Fruit fly (Drosophila melanogaster) whole organism, embryonic: ENCODE data around the gene dib.
A peak's percentile ranks its signal among the peaks of the same experiment; 100 is the strongest.

Experiments
- Atf-2 ChIP-seq: fragments of 200-800 bp; sonication (Bioruptor generic); optimal IDR thresholded peaks from 2 replicates; lab custom pipeline; 2016; ENCODE audit warnings: missing biosample characterization, missing genetic modification characterization
- CG10321 ChIP-seq: fragments of 200-800 bp; sonication (Bioruptor generic); IDR thresholded peaks from 2 replicates; pipeline ENCODE4 v1.3.6; 2022; ENCODE audit warnings: missing biosample characterization, missing genetic modification characterization
- CG10431 ChIP-seq: fragments of 200-800 bp; sonication (Bioruptor generic); optimal IDR thresholded peaks from 3 replicates; lab custom pipeline; 2018; ENCODE audit warnings: missing biosample characterization, mild to moderate bottlenecking, missing genetic modification characterization
- CG10959 ChIP-seq: fragments of 200-800 bp; sonication (Bioruptor generic); IDR thresholded peaks from 2 replicates; pipeline ENCODE4 v1.3.6; 2022; ENCODE audit warnings: missing biosample characterization, missing genetic modification characterization
- CG11398 ChIP-seq: fragments of 200-800 bp; sonication (Bioruptor generic); optimal IDR thresholded peaks from 2 replicates; lab custom pipeline; 2016; ENCODE audit warnings: missing biosample characterization, missing genetic modification characterization
- CG13624 ChIP-seq: fragments of 200-800 bp; sonication (Bioruptor generic); optimal IDR thresholded peaks from 2 replicates; lab custom pipeline; 2016; ENCODE audit warnings: missing biosample characterization, missing genetic modification characterization
- CG13775 ChIP-seq: fragments of 200-800 bp; sonication (Bioruptor generic); optimal IDR thresholded peaks from 3 replicates; lab custom pipeline; 2017; ENCODE audit warnings: missing biosample characterization, mild to moderate bottlenecking, missing genetic modification characterization
- CG14050 ChIP-seq: fragments of 200-800 bp; sonication (Bioruptor generic); IDR thresholded peaks from 3 replicates; pipeline ENCODE4 v1.3.6; 2022; ENCODE audit warnings: missing biosample characterization, missing genetic modification characterization
- CG15011 ChIP-seq: fragments of 200-800 bp; sonication (Bioruptor generic); optimal IDR thresholded peaks from 3 replicates; lab custom pipeline; 2018; ENCODE audit warnings: missing biosample characterization, mild to moderate bottlenecking, missing genetic modification characterization
- CG17612 ChIP-seq: fragments of 200-800 bp; sonication (Bioruptor generic); IDR thresholded peaks from 2 replicates; pipeline ENCODE4 v1.3.6; 2022; ENCODE audit warnings: missing biosample characterization, missing genetic modification characterization
- CG17802 ChIP-seq: fragments of 200-800 bp; sonication (Bioruptor generic); optimal IDR thresholded peaks from 2 replicates; lab custom pipeline; 2018; ENCODE audit warnings: missing biosample characterization, mild to moderate bottlenecking, missing genetic modification characterization, moderate library complexity
- CG30431 ChIP-seq: fragments of 200-800 bp; sonication (Bioruptor generic); optimal IDR thresholded peaks from 2 replicates; lab custom pipeline; 2017; ENCODE audit warnings: missing biosample characterization, missing genetic modification characterization
- CG31388 ChIP-seq: fragments of 200-800 bp; sonication (Bioruptor generic); optimal IDR thresholded peaks from 2 replicates; lab custom pipeline; 2016; ENCODE audit warnings: missing biosample characterization, missing genetic modification characterization
- CG32532 ChIP-seq: fragments of 200-800 bp; sonication (Bioruptor generic); IDR thresholded peaks from 2 replicates; pipeline ENCODE4 v1.3.6; 2022; ENCODE audit warnings: missing biosample characterization, missing genetic modification characterization
- CG32772 ChIP-seq: fragments of 200-800 bp; sonication (Bioruptor generic); IDR thresholded peaks from 2 replicates; pipeline ENCODE4 v1.3.6; 2022; ENCODE audit warnings: missing biosample characterization, missing genetic modification characterization
- CG34422 ChIP-seq: fragments of 200-800 bp; sonication (Bioruptor generic); IDR thresholded peaks from 3 replicates; pipeline ENCODE4 v1.3.6; 2022; ENCODE audit warnings: missing biosample characterization, missing genetic modification characterization
- CG6683 ChIP-seq: fragments of 200-800 bp; sonication (Bioruptor generic); optimal IDR thresholded peaks from 2 replicates; lab custom pipeline; 2017; ENCODE audit warnings: missing biosample characterization, mild to moderate bottlenecking, missing genetic modification characterization, missing genetic modification reagents
- CG7786 ChIP-seq: fragments of 200-800 bp; sonication (Bioruptor generic); optimal IDR thresholded peaks from 2 replicates; lab custom pipeline; 2016; ENCODE audit warnings: missing biosample characterization, missing genetic modification characterization
- CG8089 ChIP-seq: fragments of 200-800 bp; sonication (Bioruptor generic); optimal IDR thresholded peaks from 3 replicates; lab custom pipeline; 2016; ENCODE audit warnings: missing biosample characterization, missing genetic modification characterization
- Dek ChIP-seq: fragments of 200-800 bp; sonication (Bioruptor generic); optimal IDR thresholded peaks from 3 replicates; lab custom pipeline; 2019; ENCODE audit warnings: missing biosample characterization, mild to moderate bottlenecking, missing genetic modification characterization, moderate library complexity
- Dfd ChIP-seq, 2 experiments: fragments of >200 bp; optimal IDR thresholded peaks; 2 replicates each; lab custom pipeline; 2017; ENCODE audit warnings: missing biosample characterization in 2 of 2, missing genetic modification characterization in 2 of 2
- Ets97D ChIP-seq: fragments of 200-800 bp; sonication (Bioruptor generic); optimal IDR thresholded peaks from 3 replicates; lab custom pipeline; 2016; ENCODE audit warnings: missing biosample characterization, missing genetic modification characterization
- Gsc ChIP-seq: fragments of 200-800 bp; sonication (Bioruptor generic); IDR thresholded peaks from 2 replicates; pipeline ENCODE4 v1.3.6; 2022; ENCODE audit warnings: missing biosample characterization, missing genetic modification characterization
- Hmr ChIP-seq: fragments of 200-800 bp; sonication (Bioruptor generic); optimal IDR thresholded peaks from 3 replicates; lab custom pipeline; 2017; ENCODE audit warnings: mild to moderate bottlenecking, missing biosample characterization, missing genetic modification reagents, missing genetic modification characterization
- Hmx ChIP-seq: fragments of 200-800 bp; sonication (Bioruptor generic); optimal IDR thresholded peaks from 2 replicates; lab custom pipeline; 2016; ENCODE audit warnings: missing biosample characterization, missing genetic modification characterization
- MESR4 ChIP-seq: fragments of 200-800 bp; sonication (Bioruptor generic); optimal IDR thresholded peaks from 2 replicates; lab custom pipeline; 2018; ENCODE audit warnings: missing biosample characterization, mild to moderate bottlenecking, missing genetic modification characterization, moderate library complexity
- Med ChIP-seq: fragments of 200-800 bp; sonication (Bioruptor generic); peaks from one replicate; lab custom pipeline; 2016; ENCODE audit warnings: missing biosample characterization, missing genetic modification characterization, mild to moderate bottlenecking, inconsistent platforms, moderate library complexity
- Optix ChIP-seq: fragments of 200-800 bp; sonication (Bioruptor generic); IDR thresholded peaks from 3 replicates; pipeline ENCODE4 v1.3.6; 2022; ENCODE audit warnings: missing biosample characterization, missing genetic modification characterization
- Pdp1 ChIP-seq, 2 experiments: fragments of 200-800 bp; sonication (Bioruptor generic); optimal IDR thresholded peaks; 3 replicates each; lab custom pipeline; 2016; ENCODE audit warnings: missing biosample characterization in 2 of 2, missing genetic modification characterization in 2 of 2, mild to moderate bottlenecking in 1 of 2, moderate library complexity in 1 of 2
- Rfx ChIP-seq: fragments of 200-800 bp; sonication (Bioruptor generic); IDR thresholded peaks from 2 replicates; pipeline ENCODE4 v1.3.6; 2022; ENCODE audit warnings: missing biosample characterization, missing genetic modification characterization
- az2 ChIP-seq: fragments of 200-800 bp; sonication (Bioruptor generic); optimal IDR thresholded peaks from 3 replicates; lab custom pipeline; 2016; ENCODE audit warnings: missing biosample characterization, missing genetic modification characterization
- bigmax ChIP-seq: fragments of 200-800 bp; sonication (Bioruptor generic); optimal IDR thresholded peaks from 2 replicates; lab custom pipeline; 2018; ENCODE audit warnings: missing biosample characterization, mild to moderate bottlenecking, missing genetic modification characterization
- cad ChIP-seq: fragments of >200 bp; optimal IDR thresholded peaks from 2 replicates; lab custom pipeline; 2017; ENCODE audit warnings: missing biosample characterization, missing genetic modification characterization
- cato ChIP-seq: fragments of 200-800 bp; sonication (Bioruptor generic); optimal IDR thresholded peaks from 2 replicates; lab custom pipeline; 2016; ENCODE audit warnings: missing biosample characterization, missing genetic modification characterization, borderline replicate concordance
- dm ChIP-seq: fragments of 200-800 bp; sonication (Bioruptor generic); optimal IDR thresholded peaks from 3 replicates; lab custom pipeline; 2016; ENCODE audit warnings: missing biosample characterization, missing genetic modification characterization
- dmrt11E ChIP-seq: fragments of 200-800 bp; sonication (Bioruptor generic); optimal IDR thresholded peaks from 3 replicates; lab custom pipeline; 2018; ENCODE audit warnings: missing biosample characterization, mild to moderate bottlenecking, missing genetic modification characterization, moderate library complexity
- dysf ChIP-seq: fragments of 200-800 bp; sonication (Bioruptor generic); IDR thresholded peaks from 3 replicates; pipeline ENCODE4 v1.3.6; 2022; ENCODE audit warnings: missing biosample characterization, missing genetic modification characterization
- fru ChIP-seq: fragments of >200 bp; optimal IDR thresholded peaks from 2 replicates; lab custom pipeline; 2017
- gem ChIP-seq: fragments of 200-800 bp; sonication (Bioruptor generic); optimal IDR thresholded peaks from 2 replicates; lab custom pipeline; 2019; ENCODE audit warnings: missing biosample characterization, mild to moderate bottlenecking, missing genetic modification characterization, moderate library complexity
- grn ChIP-seq: fragments of 200-800 bp; sonication (Bioruptor generic); optimal IDR thresholded peaks from 3 replicates; lab custom pipeline; 2017; ENCODE audit warnings: missing biosample characterization, missing genetic modification characterization
- hbn ChIP-seq: fragments of 200-800 bp; sonication (Bioruptor generic); IDR thresholded peaks from 2 replicates; pipeline ENCODE4 v1.3.6; 2022; ENCODE audit warnings: missing biosample characterization, missing genetic modification characterization; ENCODE audit not compliant: partially characterized antibody
- ind ChIP-seq: fragments of 200-800 bp; sonication (Bioruptor generic); optimal IDR thresholded peaks from 3 replicates; lab custom pipeline; 2016; ENCODE audit warnings: missing biosample characterization, missing genetic modification characterization
- kah ChIP-seq: fragments of 200-800 bp; sonication (Bioruptor generic); optimal IDR thresholded peaks from 2 replicates; lab custom pipeline; 2018; ENCODE audit warnings: missing biosample characterization, mild to moderate bottlenecking, missing genetic modification characterization
- lbe ChIP-seq: fragments of 200-800 bp; sonication (Bioruptor generic); optimal IDR thresholded peaks from 2 replicates; lab custom pipeline; 2016; ENCODE audit warnings: missing biosample characterization, mild to moderate bottlenecking, missing genetic modification characterization
- tll ChIP-seq, 2 experiments: fragments of 200-800 bp in 1 of 2; fragments of >200 bp in 1 of 2; sonication (Bioruptor generic) in 1 of 2; optimal IDR thresholded peaks; 2 replicates each; lab custom pipeline; 2017 to 2019; ENCODE audit warnings: missing biosample characterization in 2 of 2, missing genetic modification characterization in 2 of 2, mild to moderate bottlenecking in 1 of 2, moderate library complexity in 1 of 2
- ttk ChIP-seq: fragments of 200-800 bp; sonication (Bioruptor generic); IDR thresholded peaks from 2 replicates; pipeline ENCODE4 v2.1.2; 2022; ENCODE audit warnings: missing biosample characterization, missing genetic modification characterization
- usp ChIP-seq: fragments of >200 bp; optimal IDR thresholded peaks from 2 replicates; lab custom pipeline; 2017; ENCODE audit warnings: missing biosample characterization, missing genetic modification characterization
- zen ChIP-seq: fragments of 200-800 bp; sonication (Bioruptor generic); optimal IDR thresholded peaks from 3 replicates; lab custom pipeline; 2018; ENCODE audit warnings: missing biosample characterization, mild to moderate bottlenecking, missing genetic modification characterization, moderate library complexity
- zen2 ChIP-seq: fragments of 200-800 bp; sonication (Bioruptor generic); IDR thresholded peaks from 3 replicates; pipeline ENCODE4 v1.3.6; 2022; ENCODE audit warnings: missing biosample characterization, missing genetic modification characterization; ENCODE audit not compliant: partially characterized antibody
- zf30C ChIP-seq: fragments of 200-800 bp; sonication (Bioruptor generic); optimal IDR thresholded peaks from 3 replicates; lab custom pipeline; 2018; ENCODE audit warnings: missing biosample characterization, mild to moderate bottlenecking, missing genetic modification characterization

dib gene

DNA sequence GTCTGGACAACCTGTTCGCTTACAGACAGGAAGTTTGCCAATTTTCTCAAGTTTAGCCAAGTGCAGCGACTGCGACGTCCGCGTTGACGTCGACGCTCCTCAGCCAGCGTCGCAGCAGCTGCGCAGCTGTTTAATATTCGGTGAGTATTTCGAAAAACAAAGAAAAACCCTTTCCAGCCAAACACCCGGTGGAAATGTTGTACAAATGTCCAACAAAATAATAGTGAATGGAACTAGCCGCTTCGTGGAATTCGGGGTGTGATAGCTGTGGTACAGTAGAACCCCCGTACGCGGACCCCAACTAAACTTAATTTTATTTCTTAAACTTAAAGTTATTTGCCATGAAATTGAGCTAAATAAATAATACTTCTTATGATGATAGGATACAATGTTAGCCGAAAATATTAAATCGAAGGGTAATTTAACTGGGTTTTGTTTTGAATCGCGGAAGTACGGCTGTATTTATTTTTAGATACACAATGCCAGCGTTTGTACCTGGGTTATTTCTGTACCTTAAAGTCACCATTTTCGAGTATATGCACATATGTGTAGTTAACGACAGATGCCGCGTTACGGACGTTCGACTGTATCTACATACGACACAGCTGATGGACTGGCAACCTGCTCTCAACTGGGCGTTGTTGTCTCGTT is 46.9 kb downstream of the dib start (continued):
- TF ChIP-seq lbe (GFP tag; lab: Kevin White, UChicago), result no peak
- TF ChIP-seq dysf (GFP tag; lab: Robert Waterston, UW), result peak; percentile 80
- TF ChIP-seq CG7786 (GFP tag; lab: Kevin White, UChicago), result peak; percentile 54
- TF ChIP-seq CG17802 (tag; lab: Kevin White, UChicago), result no peak
- TF ChIP-seq cato, result no peak
- peak; percentile 69 for TF ChIP-seq CG30431 (GFP tag; lab: Kevin White, UChicago)
- peak; percentile 35 for TF ChIP-seq CG11398
- TF ChIP-seq CG15011, result peak; percentile 73
- TF ChIP-seq bigmax, result no peak
- no peak for TF ChIP-seq Gsc (GFP tag; lab: Robert Waterston, UW)
- no peak for TF ChIP-seq usp (GFP tag; lab: Kevin White, UChicago)
- TF ChIP-seq Dek (tag; lab: Kevin White, UChicago), result peak; percentile 64
- no peak for TF ChIP-seq zen2
- peak; percentile 55; the same call in 1 of the 2 replicates for TF ChIP-seq CG32772
- TF ChIP-seq ind (GFP tag; lab: Kevin White, UChicago), result peak; percentile 79
- peak; percentile 53 to 80 for TF ChIP-seq Pdp1 (GFP tag; optimal IDR thresholded peaks at IDR 0.05; lab: Kevin White, UChicago)
- TF ChIP-seq zf30C (GFP tag; lab: Kevin White, UChicago), result no peak
- peak; percentile 50 for TF ChIP-seq CG10431 (GFP tag; lab: Kevin White, UChicago)
- TF ChIP-seq hbn (GFP tag; lab: Robert Waterston, UW), result no peak
- peak; percentile 90 for TF ChIP-seq Med (GFP tag; lab: Kevin White, UChicago)
- peak; percentile 82 for TF ChIP-seq gem (tag; lab: Kevin White, UChicago)
- TF ChIP-seq CG6683, result peak; percentile 60
- peak; percentile 53 for TF ChIP-seq ttk (GFP tag; lab: Robert Waterston, UW)
- no peak for TF ChIP-seq CG34422
- TF ChIP-seq Rfx (GFP tag; lab: Robert Waterston, UW), result peak; percentile 69
- TF ChIP-seq Hmr, result peak; percentile 77
- peak; percentile 56 for TF ChIP-seq CG13624 (GFP tag; lab: Kevin White, UChicago)
- peak; percentile 52 for TF ChIP-seq Hmx (GFP tag; lab: Kevin White, UChicago)
- peak; percentile 75 for TF ChIP-seq dmrt11E (tag; lab: Kevin White, UChicago)
- peak; percentile 65 for TF ChIP-seq Atf-2
- no peak for TF ChIP-seq CG10321 (GFP tag; lab: Robert Waterston, UW)
- no peak; the same call in 2 of the 3 replicates for TF ChIP-seq CG14050 (GFP tag; lab: Robert Waterston, UW)
- TF ChIP-seq CG31388 (GFP tag; lab: Kevin White, UChicago), result peak; percentile 3
- TF ChIP-seq az2 (GFP tag; lab: Kevin White, UChicago), result peak; percentile 76
- no peak for TF ChIP-seq Dfd (GFP tag; optimal IDR thresholded peaks at IDR 0.05; lab: Kevin White, UChicago)
- TF ChIP-seq cad (GFP tag; lab: Kevin White, UChicago), result no peak
- TF ChIP-seq zen (tag; lab: Kevin White, UChicago), result peak; percentile 61
- TF ChIP-seq CG10959 (GFP tag; lab: Robert Waterston, UW), result no peak
- TF ChIP-seq CG8089 (GFP tag; lab: Kevin White, UChicago), result peak; percentile 34
- TF ChIP-seq Optix (GFP tag; lab: Robert Waterston, UW), result peak; percentile 15; the same call in 1 of the 3 replicates
- peak; percentile 38 for TF ChIP-seq Ets97D (GFP tag; lab: Kevin White, UChicago)
- TF ChIP-seq CG17612 (GFP tag; lab: Robert Waterston, UW), result no peak
- peak; percentile 75 for TF ChIP-seq CG13775 (GFP tag; lab: Kevin White, UChicago)
- peak; percentile 26 for TF ChIP-seq dm (GFP tag; lab: Kevin White, UChicago)
- TF ChIP-seq tll (GFP tag; optimal IDR thresholded peaks at IDR 0.05; lab: Kevin White, UChicago), result peak in 1 of 2 experiments; percentile 54
- no peak for TF ChIP-seq grn (GFP tag; lab: Kevin White, UChicago)
- no peak for TF ChIP-seq MESR4 (GFP tag; lab: Kevin White, UChicago)
- peak; percentile 59 for TF ChIP-seq CG32532 (GFP tag; lab: Robert Waterston, UW)
- no peak for TF ChIP-seq fru
- TF ChIP-seq kah (GFP tag; lab: Kevin White, UChicago), result peak; percentile 18
